Worm (Caenorhabditis elegans): ENCODE data around the gene clp-7.

DNA sequence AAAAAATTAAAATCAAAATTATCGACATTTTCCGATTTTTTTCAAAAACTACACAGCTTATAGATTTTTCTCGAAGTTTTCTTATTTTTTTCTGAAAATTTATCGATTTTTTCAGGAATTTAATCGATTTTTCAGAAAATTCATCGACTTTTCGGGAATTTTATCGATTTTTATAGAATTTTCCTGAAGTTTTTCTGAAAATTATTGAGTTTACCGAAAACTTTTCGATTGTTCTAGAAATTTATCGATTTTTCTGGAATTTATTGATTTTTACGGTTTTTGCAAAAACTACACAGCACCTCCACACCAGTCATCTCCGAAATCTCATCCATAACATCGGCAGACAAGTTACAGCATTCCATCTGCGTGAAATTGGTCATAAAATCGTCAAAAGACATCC is 8.1 kb downstream of the clp-7 start:
- TF ChIP-seq snpc-4 (tag; optimal IDR thresholded peaks at IDR 0.05) (no peak), ztf-11 (tag; optimal IDR thresholded peaks at IDR 0.05) (no peak), lin-11 (tag; optimal IDR thresholded peaks at IDR 0.05) (no peak), sma-3 (GFP tag; optimal IDR thresholded peaks at IDR 0.05) (no peak), lin-13 (GFP tag; optimal IDR thresholded peaks at IDR 0.05) (no peak), mab-5 (tag; optimal IDR thresholded peaks at IDR 0.05) (no peak), nhr-77 (tag; optimal IDR thresholded peaks at IDR 0.05) (no peak), ceh-82 (tag; optimal IDR thresholded peaks at IDR 0.05) (no peak), unc-55 (GFP tag; optimal IDR thresholded peaks at IDR 0.05) (no peak), nhr-23 (tag; optimal IDR thresholded peaks at IDR 0.05) (no peak)

Data from whole organism, L2 larva.